Fruit fly (Drosophila melanogaster) whole organism, embryonic: ENCODE data around the gene eIF3h.

ENCODE experiments used
- CG10267 ChIP-seq: fragments of 200-800 bp; sonication (Bioruptor generic); optimal IDR thresholded peaks from 2 replicates; lab custom pipeline; 2018; ENCODE audit warnings: missing biosample characterization, mild to moderate bottlenecking, missing genetic modification characterization, moderate library complexity
- CG13287 ChIP-seq: fragments of 200-800 bp; sonication (Bioruptor generic); IDR thresholded peaks from 2 replicates; pipeline ENCODE4 v1.3.6; 2022; ENCODE audit warnings: missing biosample characterization, missing genetic modification characterization; ENCODE audit not compliant: partially characterized antibody
- CG13296 ChIP-seq: fragments of 200-800 bp; sonication (Bioruptor generic); optimal IDR thresholded peaks from 3 replicates; lab custom pipeline; 2018; ENCODE audit warnings: missing biosample characterization, mild to moderate bottlenecking, missing genetic modification characterization
- CG14860 ChIP-seq: fragments of 200-800 bp; sonication (Bioruptor generic); IDR thresholded peaks from 3 replicates; pipeline ENCODE4 v1.3.6; 2022; ENCODE audit warnings: missing biosample characterization, missing genetic modification characterization; ENCODE audit not compliant: partially characterized antibody
- CG15514 ChIP-seq: fragments of 200-800 bp; sonication (Bioruptor generic); optimal IDR thresholded peaks from 3 replicates; lab custom pipeline; 2017; ENCODE audit warnings: missing biosample characterization, missing genetic modification characterization, mild to moderate bottlenecking, moderate library complexity, missing genetic modification reagents
- CG18476 ChIP-seq: fragments of 200-800 bp; sonication (Bioruptor generic); optimal IDR thresholded peaks from 2 replicates; lab custom pipeline; 2016; ENCODE audit warnings: missing biosample characterization, mild to moderate bottlenecking, missing genetic modification characterization
- CG2116 ChIP-seq: fragments of 200-800 bp; sonication (Bioruptor generic); optimal IDR thresholded peaks from 3 replicates; lab custom pipeline; 2018; ENCODE audit warnings: missing biosample characterization, mild to moderate bottlenecking, missing genetic modification characterization
- CG2199 ChIP-seq: fragments of 200-800 bp; sonication (Bioruptor generic); IDR thresholded peaks from 3 replicates; pipeline ENCODE4 v1.3.6; 2022; ENCODE audit warnings: missing biosample characterization, missing genetic modification characterization
- CG31224 ChIP-seq: fragments of 200-800 bp; sonication (Bioruptor generic); IDR thresholded peaks from 2 replicates; pipeline ENCODE4 v1.3.6; 2022; ENCODE audit warnings: missing biosample characterization, missing genetic modification characterization
- CG3407 ChIP-seq: fragments of 200-800 bp; sonication (Bioruptor generic); optimal IDR thresholded peaks from 2 replicates; lab custom pipeline; 2018; ENCODE audit warnings: missing biosample characterization, mild to moderate bottlenecking, missing genetic modification characterization
- CG4282 ChIP-seq: fragments of 200-800 bp; sonication (Bioruptor generic); optimal IDR thresholded peaks from 2 replicates; lab custom pipeline; 2016; ENCODE audit warnings: missing biosample characterization, missing genetic modification characterization
- CG4820 ChIP-seq: fragments of 200-800 bp; sonication (Bioruptor generic); optimal IDR thresholded peaks from 3 replicates; lab custom pipeline; 2016; ENCODE audit warnings: missing biosample characterization, missing genetic modification characterization
- CG6765 ChIP-seq: fragments of 200-800 bp; sonication (Bioruptor generic); optimal IDR thresholded peaks from 3 replicates; lab custom pipeline; 2017; ENCODE audit warnings: missing biosample characterization, mild to moderate bottlenecking, missing genetic modification characterization
- CG8290 ChIP-seq, 3 experiments: fragments of 200-800 bp; sonication (Bioruptor generic); optimal IDR thresholded peaks; 2 replicates each; lab custom pipeline; 2016 to 2019; ENCODE audit warnings: missing biosample characterization in 3 of 3, missing genetic modification characterization in 3 of 3, mild to moderate bottlenecking in 2 of 3, moderate library complexity in 1 of 3
- CG8478 ChIP-seq: fragments of >200 bp; optimal IDR thresholded peaks from 2 replicates; lab custom pipeline; 2018
- CG9932 ChIP-seq: fragments of 200-800 bp; sonication (Bioruptor generic); IDR thresholded peaks from 2 replicates; pipeline ENCODE4 v1.3.6; 2022; ENCODE audit warnings: missing biosample characterization, missing genetic modification characterization
- CTCF ChIP-seq: fragments of 200-800 bp; sonication (Bioruptor generic); optimal IDR thresholded peaks from 2 replicates; lab custom pipeline; 2017; ENCODE audit warnings: missing biosample characterization, mild to moderate bottlenecking, missing genetic modification characterization, moderate library complexity
- Dip3 ChIP-seq: fragments of 200-800 bp; sonication (Bioruptor generic); optimal IDR thresholded peaks from 3 replicates; lab custom pipeline; 2016; ENCODE audit warnings: missing biosample characterization, missing genetic modification characterization
- Ets65A ChIP-seq: fragments of 200-800 bp; sonication (Bioruptor generic); peaks from one replicate; lab custom pipeline; 2016; ENCODE audit warnings: missing biosample characterization, missing genetic modification characterization
- Fer3 ChIP-seq: fragments of 200-800 bp; sonication (Bioruptor generic); optimal IDR thresholded peaks from 2 replicates; lab custom pipeline; 2018; ENCODE audit warnings: missing biosample characterization, mild to moderate bottlenecking, missing genetic modification characterization, moderate library complexity
- Hmr ChIP-seq: fragments of 200-800 bp; sonication (Bioruptor generic); optimal IDR thresholded peaks from 3 replicates; lab custom pipeline; 2017; ENCODE audit warnings: mild to moderate bottlenecking, missing biosample characterization, missing genetic modification reagents, missing genetic modification characterization
- Mad ChIP-seq: fragments of 200-800 bp; sonication (Bioruptor generic); optimal IDR thresholded peaks from 2 replicates; lab custom pipeline; 2016; ENCODE audit warnings: missing biosample characterization, missing genetic modification characterization
- Neu2 ChIP-seq: fragments of 200-800 bp; sonication (Bioruptor generic); optimal IDR thresholded peaks from 3 replicates; lab custom pipeline; 2016; ENCODE audit warnings: missing biosample characterization, missing genetic modification characterization, borderline replicate concordance
- Stat92E ChIP-seq, 3 experiments: fragments of >200 bp in 2 of 3; fragments of 200-800 bp in 1 of 3; sonication (Bioruptor generic) in 1 of 3; optimal IDR thresholded peaks; 2 replicates each; lab custom pipeline; 2017 to 2019; ENCODE audit warnings: missing biosample characterization in 3 of 3, missing genetic modification characterization in 3 of 3, mild to moderate bottlenecking in 1 of 3, moderate library complexity in 1 of 3
- ap ChIP-seq: fragments of 200-800 bp; sonication (Bioruptor generic); IDR thresholded peaks from 2 replicates; pipeline ENCODE4 v1.3.6; 2022; ENCODE audit warnings: missing biosample characterization, missing genetic modification characterization
- ash1 ChIP-seq: fragments of 200-800 bp; sonication (Bioruptor generic); optimal IDR thresholded peaks from 2 replicates; lab custom pipeline; 2018; ENCODE audit warnings: missing biosample characterization, mild to moderate bottlenecking, missing genetic modification characterization
- btn ChIP-seq: fragments of 200-800 bp; sonication (Bioruptor generic); optimal IDR thresholded peaks from 2 replicates; lab custom pipeline; 2016; ENCODE audit warnings: missing biosample characterization, missing genetic modification characterization
- croc ChIP-seq: fragments of 200-800 bp; sonication (Bioruptor generic); conservative IDR thresholded peaks from 3 replicates; pipeline ENCODE4 v1.3.6; 2022; ENCODE audit warnings: missing biosample characterization, missing genetic modification characterization
- danr ChIP-seq: fragments of 200-800 bp; sonication (Bioruptor generic); IDR thresholded peaks from 2 replicates; pipeline ENCODE4 v1.3.6; 2022; ENCODE audit warnings: missing biosample characterization, missing genetic modification characterization
- dimm ChIP-seq: fragments of 200-800 bp; sonication (Bioruptor generic); IDR thresholded peaks from 2 replicates; pipeline ENCODE4 v1.3.6; 2022; ENCODE audit warnings: missing biosample characterization, missing genetic modification characterization
- en ChIP-seq: fragments of 200-800 bp; sonication (Bioruptor generic); optimal IDR thresholded peaks from 2 replicates; lab custom pipeline; 2016; ENCODE audit warnings: missing biosample characterization, missing genetic modification characterization
- fd3F ChIP-seq: fragments of 200-800 bp; sonication (Bioruptor generic); optimal IDR thresholded peaks from 2 replicates; lab custom pipeline; 2018; ENCODE audit warnings: missing biosample characterization, mild to moderate bottlenecking, missing genetic modification characterization, moderate library complexity
- gfzf ChIP-seq: fragments of 200-800 bp; sonication (Bioruptor generic); optimal IDR thresholded peaks from 2 replicates; lab custom pipeline; 2016; ENCODE audit warnings: missing biosample characterization, mild to moderate bottlenecking, missing genetic modification characterization, moderate library complexity
- ham ChIP-seq: fragments of 200-800 bp; sonication (Bioruptor generic); IDR thresholded peaks from 2 replicates; pipeline ENCODE4 v1.3.6; 2022; ENCODE audit warnings: missing biosample characterization, missing genetic modification characterization
- inv ChIP-seq: fragments of 200-800 bp; sonication (Bioruptor generic); IDR thresholded peaks from 2 replicates; pipeline ENCODE4 v1.3.6; 2022; ENCODE audit warnings: missing biosample characterization, missing genetic modification characterization; ENCODE audit not compliant: partially characterized antibody
- jigr1 ChIP-seq: fragments of 200-800 bp; sonication (Bioruptor generic); IDR thresholded peaks from 3 replicates; pipeline ENCODE4 v1.3.6; 2022; ENCODE audit warnings: missing biosample characterization, missing genetic modification characterization
- luna ChIP-seq: fragments of 200-800 bp; sonication (Bioruptor generic); optimal IDR thresholded peaks from 2 replicates; lab custom pipeline; 2016; ENCODE audit warnings: missing biosample characterization, missing genetic modification characterization
- mam ChIP-seq: fragments of 200-800 bp; sonication (Bioruptor generic); optimal IDR thresholded peaks from 3 replicates; lab custom pipeline; 2016; ENCODE audit warnings: missing biosample characterization, missing genetic modification characterization
- nau ChIP-seq: fragments of 200-800 bp; sonication (Bioruptor generic); optimal IDR thresholded peaks from 3 replicates; lab custom pipeline; 2017; ENCODE audit warnings: missing biosample characterization, mild to moderate bottlenecking, missing genetic modification characterization, missing genetic modification reagents
- nerfin-2 ChIP-seq: fragments of 200-800 bp; sonication (Bioruptor generic); IDR thresholded peaks from 2 replicates; pipeline ENCODE4 v1.3.6; 2022; ENCODE audit warnings: missing biosample characterization, missing genetic modification characterization; ENCODE audit not compliant: partially characterized antibody
- prd ChIP-seq, 3 experiments: fragments of >200 bp in 2 of 3; fragments of 200-800 bp in 1 of 3; sonication (Bioruptor generic) in 1 of 3; optimal IDR thresholded peaks in 2 of 3; IDR thresholded peaks in 1 of 3; 2 replicates in 2 of 3; 3 replicates in 1 of 3; pipeline versions ENCODE4 v1.3.6 to Lab custom; 2017 to 2022; ENCODE audit warnings: missing biosample characterization in 1 of 3, missing genetic modification characterization in 1 of 3
- sd ChIP-seq: fragments of 200-800 bp; sonication (Bioruptor generic); optimal IDR thresholded peaks from 3 replicates; lab custom pipeline; 2018; ENCODE audit warnings: missing biosample characterization, mild to moderate bottlenecking, missing genetic modification characterization, moderate library complexity
- sens ChIP-seq: fragments of 200-800 bp; sonication (Bioruptor generic); peaks from one replicate; lab custom pipeline; 2016; ENCODE audit warnings: missing biosample characterization, missing genetic modification characterization
- sr ChIP-seq: fragments of 200-800 bp; sonication (Bioruptor generic); IDR thresholded peaks from 3 replicates; pipeline ENCODE4 v1.3.6; 2022; ENCODE audit warnings: missing biosample characterization, missing genetic modification characterization
- twi ChIP-seq: fragments of 200-800 bp; optimal IDR thresholded peaks from 2 replicates; lab custom pipeline; 2019; ENCODE audit warnings: missing biosample characterization, mild to moderate bottlenecking, missing genetic modification characterization, moderate library complexity
- usp ChIP-seq: fragments of >200 bp; optimal IDR thresholded peaks from 2 replicates; lab custom pipeline; 2017; ENCODE audit warnings: missing biosample characterization, missing genetic modification characterization

eIF3h gene

dm6 chr2L:5022602-5023001 lies 30.3 kb downstream of the eIF3h start:
- peak; percentile 79 for TF ChIP-seq twi (tag; lab: Kevin White, UChicago)
- TF ChIP-seq Fer3 (tag; lab: Kevin White, UChicago) = no peak
- peak; percentile 88 for TF ChIP-seq Ets65A (GFP tag; lab: Kevin White, UChicago)
- TF ChIP-seq, all 482 proteins: peak for 2

dm6 chr2L:5020479-5020878 lies 32.4 kb downstream of the eIF3h start:
- TF ChIP-seq gfzf (GFP tag; lab: Kevin White, UChicago) (no peak), sens (GFP tag; lab: Kevin White, UChicago) (peak; percentile 10)

- TF ChIP-seq CG13287 (peak; percentile 85), CG2116 (GFP tag; lab: Kevin White, UChicago) (peak; percentile 56), CG6765 (GFP tag; lab: Kevin White, UChicago) (no peak), CG9932 (GFP tag; lab: Robert Waterston, UW) (peak; percentile 78), CG13296 (GFP tag; lab: Kevin White, UChicago) (no peak), CG18476 (GFP tag; lab: Kevin White, UChicago) (peak; percentile 17), danr (GFP tag; lab: Robert Waterston, UW) (peak; percentile 34; the same call in 1 of the 2 replicates), Dip3 (peak; percentile 29), CTCF (GFP tag; lab: Kevin White, UChicago) (no peak), CG10267 (peak; percentile 52), usp (GFP tag; lab: Kevin White, UChicago) (no peak), inv (GFP tag; lab: Robert Waterston, UW) (peak; percentile 71), luna (GFP tag; lab: Kevin White, UChicago) (no peak), CG14860 (0 out of 3 replicates have a peak, but pooled peaks have one; percentile 42), ham (no peak), sd (tag; lab: Kevin White, UChicago) (peak; percentile 91), ash1 (GFP tag; lab: Kevin White, UChicago) (no peak), croc (GFP tag; lab: Robert Waterston, UW) (no peak), dimm (no peak), ap (GFP tag; lab: Robert Waterston, UW) (no peak), gfzf (GFP tag; lab: Kevin White, UChicago) (no peak), prd (optimal IDR thresholded peaks at IDR 0.05; lab: Kevin White, UChicago) (no peak), prd (GFP tag; IDR thresholded peaks at IDR 0.05; lab: Robert Waterston, UW) (peak; percentile 55; the same call in 2 of the 3 replicates), CG4820 (GFP tag; lab: Kevin White, UChicago) (peak; percentile 24), Neu2 (GFP tag; lab: Kevin White, UChicago) (no peak), CG8290 (GFP tag; optimal IDR thresholded peaks at IDR 0.05; lab: Kevin White, UChicago) (peak; percentile 64), CG8290 (tag; optimal IDR thresholded peaks at IDR 0.05; lab: Kevin White, UChicago) (no peak), Stat92E (GFP tag; optimal IDR thresholded peaks at IDR 0.05; lab: Kevin White, UChicago) (peak in 1 of 3 experiments; percentile 59), sr (GFP tag; lab: Robert Waterston, UW) (no peak), Mad (GFP tag; lab: Kevin White, UChicago) (peak; percentile 40), en (no peak), CG4282 (GFP tag; lab: Kevin White, UChicago) (no peak), Hmr (GFP tag; lab: Kevin White, UChicago) (peak; percentile 73), jigr1 (GFP tag; lab: Robert Waterston, UW) (no peak), CG31224 (GFP tag; lab: Robert Waterston, UW) (no peak), CG8478 (lab: Kevin White, UChicago) (no peak), nau (GFP tag; lab: Kevin White, UChicago) (no peak), mam (peak; percentile 68), nerfin-2 (GFP tag; lab: Robert Waterston, UW) (peak; percentile 37; the same call in 1 of the 2 replicates), CG2199 (GFP tag; lab: Robert Waterston, UW) (no peak), btn (GFP tag; lab: Kevin White, UChicago) (no peak), CG15514 (GFP tag; lab: Kevin White, UChicago) (peak; percentile 60), CG3407 (GFP tag; lab: Kevin White, UChicago) (no peak), fd3F (GFP tag; lab: Kevin White, UChicago) (peak; percentile 54)
Measured at dm6 chr2L:5010784-5011260, 42.1 kb downstream of the eIF3h start, which contains the start of the genes CG31917, Tfb5 and SelT. TSS of gene CG31917 (minus strand) at chr2L:5010834. TSS of gene Tfb5 (minus strand) at chr2L:5010834. TSS of gene SelT (plus strand) at chr2L:5010922.
